Worm (Caenorhabditis elegans) whole organism, L4 larva: Measurements from ENCODE around the gene K07H8.11.

Source experiments
- D1046.2 ChIP-seq: fragments of 200-800 bp; sonication (Bioruptor generic); IDR thresholded peaks from 2 replicates; pipeline ENCODE4 v1.3.6; 2022; ENCODE audit warnings: missing genetic modification characterization, missing compliant biosample characterization
- F49E8.2 ChIP-seq: sonication (generic microtip); optimal IDR thresholded peaks from 2 replicates; lab custom pipeline; 2016; ENCODE audit warnings: missing compliant biosample characterization, mild to moderate bottlenecking, missing genetic modification characterization, borderline replicate concordance
- T20F7.1 ChIP-seq: fragments of 200-800 bp; sonication (Bioruptor generic); optimal IDR thresholded peaks from 2 replicates; lab custom pipeline; 2018; ENCODE audit warnings: mild to moderate bottlenecking, missing genetic modification characterization, missing compliant biosample characterization
- Y105C5A.15 ChIP-seq: fragments of 200-800 bp; sonication (Bioruptor generic); IDR thresholded peaks from 2 replicates; pipeline ENCODE4 v1.3.6; 2022; ENCODE audit warnings: missing genetic modification characterization, missing compliant biosample characterization
- ZK337.2 ChIP-seq: fragments of 200-800 bp; sonication (Bioruptor generic); IDR thresholded peaks from 2 replicates; pipeline ENCODE4 v1.3.6; 2022; ENCODE audit warnings: missing genetic modification reagents, missing genetic modification characterization, missing compliant biosample characterization
- ceh-28 ChIP-seq: fragments of 150-350 bp; optimal IDR thresholded peaks from 2 replicates; lab custom pipeline; 2014; ENCODE audit warnings: missing biosample characterization, missing genetic modification reagents, missing genetic modification characterization
- cey-2 ChIP-seq: sonication (generic microtip); optimal IDR thresholded peaks from 3 replicates; lab custom pipeline; 2017; ENCODE audit warnings: missing genetic modification characterization, mild to moderate bottlenecking, missing compliant biosample characterization, antibody characterized with exemption, borderline replicate concordance; ENCODE audit not compliant: insufficient read depth
- ctbp-1 ChIP-seq: fragments of 200-800 bp; sonication (Bioruptor generic); IDR thresholded peaks from 2 replicates; pipeline ENCODE4 v1.3.6; 2022; ENCODE audit warnings: missing genetic modification reagents, missing genetic modification characterization, missing compliant biosample characterization
- daf-12 ChIP-seq: fragments of 150-350 bp; optimal IDR thresholded peaks from 2 replicates; lab custom pipeline; 2014; ENCODE audit warnings: missing biosample characterization, missing genetic modification reagents, missing genetic modification characterization
- dmd-6 ChIP-seq: fragments of 200-800 bp; sonication (Bioruptor generic); IDR thresholded peaks from 2 replicates; pipeline ENCODE4 v1.3.6; 2022; ENCODE audit warnings: missing genetic modification reagents, missing genetic modification characterization, missing compliant biosample characterization
- dve-1 ChIP-seq: sonication (generic microtip); optimal IDR thresholded peaks from 2 replicates; lab custom pipeline; 2017; ENCODE audit warnings: antibody characterized with exemption, mild to moderate bottlenecking, missing genetic modification characterization, missing compliant biosample characterization; ENCODE audit not compliant: insufficient read depth
- egl-27 ChIP-seq: sonication (generic microtip); optimal IDR thresholded peaks from 3 replicates; lab custom pipeline; 2017; ENCODE audit warnings: missing biosample characterization, missing genetic modification reagents, missing genetic modification characterization
- egl-43 ChIP-seq: fragments of 200-800 bp; sonication (Bioruptor generic); IDR thresholded peaks from 2 replicates; pipeline ENCODE4 v1.3.6; 2022; ENCODE audit warnings: missing genetic modification reagents, missing genetic modification characterization, missing compliant biosample characterization
- fkh-10 ChIP-seq: fragments of 150-350 bp; optimal IDR thresholded peaks from 2 replicates; lab custom pipeline; 2014; ENCODE audit warnings: missing biosample characterization, missing genetic modification reagents, missing genetic modification characterization
- fos-1 ChIP-seq: fragments of 150-350 bp; optimal IDR thresholded peaks from 2 replicates; lab custom pipeline; 2014; ENCODE audit warnings: missing biosample characterization, missing genetic modification characterization
- hlh-30 ChIP-seq: sonication (generic microtip); optimal IDR thresholded peaks from 2 replicates; lab custom pipeline; 2017; ENCODE audit warnings: antibody characterized with exemption, mild to moderate bottlenecking, missing genetic modification characterization, missing compliant biosample characterization; ENCODE audit not compliant: insufficient read depth
- lin-1 ChIP-seq: fragments of 200-800 bp; sonication (Bioruptor generic); IDR thresholded peaks from 2 replicates; pipeline ENCODE4 v1.3.6; 2022; ENCODE audit warnings: missing genetic modification reagents, missing genetic modification characterization, missing compliant biosample characterization
- lin-29 ChIP-seq: fragments of 200-800 bp; sonication (Bioruptor generic); IDR thresholded peaks from 2 replicates; pipeline ENCODE4 v1.3.6; 2022; ENCODE audit warnings: missing genetic modification reagents, missing genetic modification characterization, missing compliant biosample characterization
- madf-9 ChIP-seq: fragments of 200-800 bp; sonication (Bioruptor generic); conservative IDR thresholded peaks from 2 replicates; pipeline ENCODE4 v1.3.6; 2022; ENCODE audit warnings: missing genetic modification reagents, missing genetic modification characterization, missing compliant biosample characterization
- mep-1 ChIP-seq: fragments of 150-350 bp; sonication (generic microtip); optimal IDR thresholded peaks from 3 replicates; lab custom pipeline; 2014; ENCODE audit warnings: missing biosample characterization, missing genetic modification characterization
- mes-2 ChIP-seq: sonication (generic microtip); optimal IDR thresholded peaks from 2 replicates; lab custom pipeline; 2016; ENCODE audit warnings: missing genotype, mild to moderate bottlenecking, missing genetic modification characterization, missing compliant biosample characterization; ENCODE audit not compliant: poor library complexity, severe bottlenecking
- mxl-3 ChIP-seq: fragments of 200-800 bp; sonication (Bioruptor generic); optimal IDR thresholded peaks from 2 replicates; lab custom pipeline; 2018; ENCODE audit warnings: mild to moderate bottlenecking, missing genetic modification characterization, missing compliant biosample characterization
- nhr-25 ChIP-seq: sonication (generic microtip); optimal IDR thresholded peaks from 2 replicates; lab custom pipeline; 2017; ENCODE audit warnings: missing genetic modification characterization, mild to moderate bottlenecking, missing compliant biosample characterization, antibody characterized with exemption, moderate library complexity, borderline replicate concordance; ENCODE audit not compliant: insufficient read depth
- nhr-28 ChIP-seq: fragments of 150-350 bp; optimal IDR thresholded peaks from 2 replicates; lab custom pipeline; 2014; ENCODE audit warnings: missing biosample characterization, missing genetic modification characterization
- nhr-76 ChIP-seq: fragments of 150-350 bp; optimal IDR thresholded peaks from 2 replicates; lab custom pipeline; 2014; ENCODE audit warnings: missing biosample characterization, missing genetic modification characterization
- rbr-2 ChIP-seq: sonication (generic microtip); optimal IDR thresholded peaks from 2 replicates; lab custom pipeline; 2016; ENCODE audit warnings: missing genotype, missing genetic modification characterization, missing compliant biosample characterization
- set-16 ChIP-seq: fragments of 200-800 bp; sonication (Bioruptor generic); IDR thresholded peaks from 2 replicates; pipeline ENCODE4 v1.3.6; 2022; ENCODE audit warnings: missing genetic modification reagents, missing genetic modification characterization, missing compliant biosample characterization
- unc-62 ChIP-seq, 3 experiments: fragments of 150-350 bp in 1 of 3; sonication (generic microtip); optimal IDR thresholded peaks in 2 of 3; peaks in 1 of 3; 1 replicate in 1 of 3; 2 replicates in 2 of 3; lab custom pipeline; 2014 to 2017; ENCODE audit warnings: missing biosample characterization in 3 of 3, missing genetic modification characterization in 3 of 3, missing genetic modification reagents in 3 of 3, missing genotype in 1 of 3
- vab-7 ChIP-seq: fragments of 200-800 bp; sonication (Bioruptor generic); IDR thresholded peaks from 2 replicates; pipeline ENCODE4 v1.3.6; 2022; ENCODE audit warnings: missing genetic modification reagents, missing genetic modification characterization, missing compliant biosample characterization

The K07H8.11 gene

ce11 chrIV:8289105-8289504, 14.0 kb upstream of the K07H8.11 start:
- TF ChIP-seq mep-1, result no peak
- TF ChIP-seq rbr-2 (tag; lab: Kevin White, UChicago), result no peak
- 0 out of 2 replicates have a peak, but pooled peaks have one; percentile 8 for TF ChIP-seq lin-1
- TF ChIP-seq egl-43 (GFP tag; lab: Robert Waterston, UW), result 0 out of 2 replicates have a peak, but pooled peaks have one; percentile 51
- TF ChIP-seq set-16 (GFP tag; lab: Robert Waterston, UW), result peak; percentile 94
- no peak for TF ChIP-seq ctbp-1 (GFP tag; lab: Robert Waterston, UW)
- TF ChIP-seq D1046.2, result no peak

- TF ChIP-seq nhr-25 (tag; lab: Kevin White, UChicago) (no peak), vab-7 (GFP tag; lab: Robert Waterston, UW) (no peak), unc-62 (GFP tag; optimal IDR thresholded peaks at IDR 0.05 in 1 of 2; lab: Kevin White, UChicago) (peak in 1 of 2 experiments; percentile 96), unc-62 (tag; optimal IDR thresholded peaks at IDR 0.05; lab: Kevin White, UChicago) (no peak), T20F7.1 (GFP tag; lab: Kevin White, UChicago) (no peak), egl-27 (no peak)
Observed at ce11 chrIV:8287287-8287686, 12.2 kb upstream of the K07H8.11 start.

ce11 chrIV:8286352-8286751, 11.2 kb upstream of the K07H8.11 start, which contains the start of gene K07H8.9:
TSS of gene K07H8.9 (minus strand) at chrIV:8286476.
- TF ChIP-seq F49E8.2 (peak; percentile 42), hlh-30 (tag; lab: Kevin White, UChicago) (no peak), fos-1 (tag; lab: Kevin White, UChicago) (no peak), lin-29 (GFP tag; lab: Robert Waterston, UW) (no peak), Y105C5A.15 (GFP tag; lab: Robert Waterston, UW) (0 out of 2 replicates have a peak, but pooled peaks have one; percentile 15)

ce11 chrIV:8283214-8283613, 8.1 kb upstream of the K07H8.11 start:
- TF ChIP-seq unc-62 (GFP tag; optimal IDR thresholded peaks at IDR 0.05 in 1 of 2; lab: Kevin White, UChicago) (peak in 1 of 2 experiments; percentile 80), unc-62 (tag; optimal IDR thresholded peaks at IDR 0.05; lab: Kevin White, UChicago) (no peak), hlh-30 (tag; lab: Kevin White, UChicago) (no peak)

DNA sequence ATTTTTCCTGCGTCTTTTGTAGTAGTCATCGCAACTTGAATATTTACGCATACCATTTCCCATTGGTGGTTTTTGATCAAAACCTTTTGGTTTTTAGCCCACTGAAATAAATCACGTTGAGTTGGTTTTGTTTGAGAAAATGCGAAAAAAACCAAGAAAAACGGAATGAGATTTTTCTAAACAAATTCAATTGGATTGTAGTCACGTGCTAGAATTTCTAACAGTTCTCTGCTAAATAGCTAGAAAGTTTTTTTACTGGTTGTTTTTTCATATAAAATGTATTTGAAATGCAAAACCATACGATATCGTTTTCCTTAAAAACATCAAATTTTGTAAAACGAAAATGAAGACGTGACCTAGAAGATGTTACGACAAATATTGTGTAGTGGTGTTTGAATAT, 1.5 kb upstream of the K07H8.11 start, which contains the start of gene K07H8.12:
Gene K07H8.12 (minus strand): TSS at position 101 of the 400 bp plus-strand sequence.
- TF ChIP-seq fkh-10 (GFP tag; lab: Kevin White, UChicago) (no peak), Y105C5A.15 (GFP tag; lab: Robert Waterston, UW) (no peak), mes-2 (tag; lab: Kevin White, UChicago) (no peak), nhr-76 (tag; lab: Kevin White, UChicago) (no peak), dmd-6 (no peak)

DNA sequence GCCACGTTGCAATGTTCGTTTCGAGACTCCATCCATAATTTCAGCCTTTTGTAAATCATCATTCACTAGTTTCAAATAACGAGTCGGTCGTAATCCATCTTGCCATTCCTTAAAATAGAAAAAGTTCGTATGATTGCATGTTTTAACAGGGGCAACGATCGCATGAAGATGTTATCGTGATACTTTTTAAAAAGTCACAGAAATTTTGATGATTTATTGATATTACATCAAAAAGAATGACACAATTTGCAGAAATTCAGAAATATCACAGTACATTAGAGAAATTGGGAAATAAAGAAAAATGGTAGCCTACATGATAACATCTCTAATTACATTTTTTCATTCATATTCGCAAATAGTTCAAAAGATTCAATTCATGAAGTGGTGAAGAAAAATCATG, 1.8 kb downstream of the K07H8.11 start:
- TF ChIP-seq madf-9 (no peak), ceh-28 (tag; lab: Kevin White, UChicago) (no peak), cey-2 (no peak), mxl-3 (GFP tag; lab: Kevin White, UChicago) (no peak), dve-1 (tag; lab: Kevin White, UChicago) (no peak), unc-62 (GFP tag; optimal IDR thresholded peaks at IDR 0.05 in 1 of 2; lab: Kevin White, UChicago) (peak in 1 of 2 experiments; percentile 88), unc-62 (tag; optimal IDR thresholded peaks at IDR 0.05; lab: Kevin White, UChicago) (no peak), nhr-28 (tag; lab: Kevin White, UChicago) (peak; percentile 49), daf-12 (tag; lab: Kevin White, UChicago) (no peak), ZK337.2 (GFP tag; lab: Robert Waterston, UW) (no peak)
